Worm (Caenorhabditis elegans) whole organism, young adult: ENCODE measurements around the gene sad-1.
A peak's percentile ranks its signal among the peaks of the same experiment; 100 is the strongest.

Source experiments
- B0019.2 ChIP-seq: fragments of 200-800 bp; sonication (Bioruptor generic); conservative IDR thresholded peaks from 2 replicates; pipeline ENCODE4 v1.3.6; 2022; ENCODE audit warnings: missing genetic modification reagents, missing genetic modification characterization, missing compliant biosample characterization
- B0261.1 ChIP-seq: sonication (generic microtip); optimal IDR thresholded peaks from 2 replicates; lab custom pipeline; 2016; ENCODE audit warnings: mild to moderate bottlenecking, missing genetic modification characterization, moderate library complexity, missing compliant biosample characterization
- C06A6.2 ChIP-seq: fragments of 200-800 bp; sonication (Bioruptor generic); conservative IDR thresholded peaks from 2 replicates; pipeline ENCODE4 v1.3.6; 2022; ENCODE audit warnings: missing genetic modification characterization, missing compliant biosample characterization
- F57A8.1 ChIP-seq: fragments of 200-800 bp; sonication (Bioruptor generic); optimal IDR thresholded peaks from 2 replicates; lab custom pipeline; 2018; ENCODE audit warnings: mild to moderate bottlenecking, missing genetic modification characterization, moderate library complexity, missing compliant biosample characterization
- K11D2.4 ChIP-seq: fragments of 200-800 bp; sonication (Bioruptor generic); IDR thresholded peaks from 2 replicates; pipeline ENCODE4 v1.3.6; 2022; ENCODE audit warnings: missing genetic modification reagents, missing genetic modification characterization, missing compliant biosample characterization
- Y53F4B.3 ChIP-seq: fragments of 200-800 bp; sonication (Bioruptor generic); IDR thresholded peaks from 2 replicates; pipeline ENCODE4 v1.3.6; 2022; ENCODE audit warnings: missing genetic modification reagents, missing genetic modification characterization, missing compliant biosample characterization
- Y53G8AR.9 ChIP-seq: fragments of 200-800 bp; sonication (Bioruptor generic); conservative IDR thresholded peaks from 2 replicates; pipeline ENCODE4 v1.3.6; 2022; ENCODE audit warnings: missing genetic modification reagents, missing genetic modification characterization, missing compliant biosample characterization
- Y56A3A.18 ChIP-seq: fragments of 200-800 bp; sonication (Bioruptor generic); IDR thresholded peaks from 2 replicates; pipeline ENCODE4 v1.3.6; 2022; ENCODE audit warnings: missing genetic modification reagents, missing genetic modification characterization, missing compliant biosample characterization
- ama-1 ChIP-seq, 3 experiments: fragments of 150-350 bp in 1 of 3; sonication (generic microtip) in 2 of 3; optimal IDR thresholded peaks; 2 replicates each; lab custom pipeline; 2014 to 2018; ENCODE audit warnings: missing biosample characterization in 2 of 3, missing genetic modification characterization in 2 of 3, missing genetic modification reagents in 2 of 3
- aptf-2 ChIP-seq: fragments of 200-800 bp; sonication (Bioruptor generic); conservative IDR thresholded peaks from 2 replicates; pipeline ENCODE4 v1.3.6; 2022; ENCODE audit warnings: missing genetic modification reagents, missing genetic modification characterization, missing compliant biosample characterization
- athp-1 ChIP-seq: sonication (generic microtip); optimal IDR thresholded peaks from 2 replicates; lab custom pipeline; 2017; ENCODE audit warnings: mild to moderate bottlenecking, missing genetic modification characterization, missing compliant biosample characterization
- attf-5 ChIP-seq: fragments of 200-800 bp; sonication (Bioruptor generic); optimal IDR thresholded peaks from 2 replicates; lab custom pipeline; 2018; ENCODE audit warnings: mild to moderate bottlenecking, missing genetic modification characterization, missing compliant biosample characterization
- ccch-3 ChIP-seq: fragments of 200-800 bp; sonication (Bioruptor generic); optimal IDR thresholded peaks from 2 replicates; lab custom pipeline; 2018; ENCODE audit warnings: mild to moderate bottlenecking, missing genetic modification characterization, missing compliant biosample characterization
- cebp-1 ChIP-seq, 2 experiments: fragments of 200-800 bp in 1 of 2; sonication (Bioruptor generic) in 1 of 2; sonication (generic microtip) in 1 of 2; IDR thresholded peaks in 1 of 2; optimal IDR thresholded peaks in 1 of 2; 2 replicates each; pipeline versions ENCODE4 v1.3.6 to Lab custom; 2017 to 2022; ENCODE audit warnings: missing compliant biosample characterization in 2 of 2, missing genetic modification characterization in 2 of 2, mild to moderate bottlenecking in 1 of 2, missing genetic modification reagents in 1 of 2, moderate library complexity in 1 of 2
- ceh-79 ChIP-seq: sonication (generic microtip); optimal IDR thresholded peaks from 2 replicates; lab custom pipeline; 2017; ENCODE audit warnings: mild to moderate bottlenecking, missing genetic modification characterization, missing compliant biosample characterization
- ceh-91 ChIP-seq: fragments of 200-800 bp; sonication (Bioruptor generic); IDR thresholded peaks from 2 replicates; pipeline ENCODE4 v1.3.6; 2022; ENCODE audit warnings: missing genetic modification reagents, missing genetic modification characterization, missing compliant biosample characterization
- die-1 ChIP-seq: sonication (generic microtip); optimal IDR thresholded peaks from 2 replicates; lab custom pipeline; 2016; ENCODE audit warnings: missing genotype, mild to moderate bottlenecking, missing genetic modification characterization, missing compliant biosample characterization
- dpl-1 ChIP-seq: fragments of 150-350 bp; optimal IDR thresholded peaks from 2 replicates; lab custom pipeline; 2014; ENCODE audit warnings: missing biosample characterization, missing genetic modification reagents, missing genetic modification characterization
- egl-44 ChIP-seq: fragments of 200-800 bp; sonication (Bioruptor generic); IDR thresholded peaks from 2 replicates; pipeline ENCODE4 v1.3.6; 2022; ENCODE audit warnings: missing genetic modification reagents, missing genetic modification characterization, missing compliant biosample characterization
- fkh-3 ChIP-seq: sonication (generic microtip); optimal IDR thresholded peaks from 2 replicates; lab custom pipeline; 2016; ENCODE audit warnings: mild to moderate bottlenecking, missing genetic modification characterization, missing compliant biosample characterization
- him-1 ChIP-seq: sonication (generic microtip); optimal IDR thresholded peaks from 2 replicates; lab custom pipeline; 2016; ENCODE audit warnings: missing genotype, missing genetic modification reagents, missing genetic modification characterization, missing compliant biosample characterization
- hmg-1.2 ChIP-seq: fragments of 200-800 bp; sonication (Bioruptor generic); IDR thresholded peaks from 2 replicates; pipeline ENCODE4 v1.3.6; 2022; ENCODE audit warnings: missing genetic modification reagents, missing genetic modification characterization, missing compliant biosample characterization
- let-526 ChIP-seq: fragments of 200-800 bp; sonication (Bioruptor generic); IDR thresholded peaks from 2 replicates; pipeline ENCODE4 v1.3.6; 2022; ENCODE audit warnings: missing genetic modification reagents, missing genetic modification characterization, missing compliant biosample characterization
- lin-40 ChIP-seq: sonication (generic microtip); optimal IDR thresholded peaks from 2 replicates; lab custom pipeline; 2016; ENCODE audit warnings: missing genetic modification characterization, mild to moderate bottlenecking, missing compliant biosample characterization, missing genotype, missing genetic modification reagents
- lin-54 ChIP-seq: fragments of 200-800 bp; sonication (Bioruptor generic); optimal IDR thresholded peaks from 2 replicates; lab custom pipeline; 2018; ENCODE audit warnings: mild to moderate bottlenecking, missing genetic modification characterization, missing compliant biosample characterization
- madf-3 ChIP-seq: fragments of 200-800 bp; sonication (Bioruptor generic); IDR thresholded peaks from 2 replicates; pipeline ENCODE4 v1.3.6; 2022; ENCODE audit warnings: missing genetic modification reagents, missing genetic modification characterization, missing compliant biosample characterization
- mel-28 ChIP-seq: sonication (generic microtip); optimal IDR thresholded peaks from 2 replicates; lab custom pipeline; 2016; ENCODE audit warnings: borderline replicate concordance, mild to moderate bottlenecking, missing genetic modification characterization, missing compliant biosample characterization
- mes-4 ChIP-seq: sonication (generic microtip); optimal IDR thresholded peaks from 2 replicates; lab custom pipeline; 2016; ENCODE audit warnings: missing genotype, missing genetic modification characterization, missing compliant biosample characterization
- mxl-1 ChIP-seq: sonication (generic microtip); optimal IDR thresholded peaks from 2 replicates; lab custom pipeline; 2016; ENCODE audit warnings: missing genetic modification characterization, missing compliant biosample characterization
- nfyb-1 ChIP-seq: fragments of 200-800 bp; sonication (Bioruptor generic); IDR thresholded peaks from 2 replicates; pipeline ENCODE4 v1.3.6; 2022; ENCODE audit warnings: missing genetic modification reagents, missing genetic modification characterization, missing compliant biosample characterization
- nhr-80 ChIP-seq: sonication (generic microtip); optimal IDR thresholded peaks from 2 replicates; lab custom pipeline; 2016; ENCODE audit warnings: missing genetic modification characterization, missing compliant biosample characterization
- pbrm-1 ChIP-seq: fragments of 200-800 bp; sonication (Bioruptor generic); IDR thresholded peaks from 2 replicates; pipeline ENCODE4 v1.3.6; 2022; ENCODE audit warnings: missing genetic modification reagents, missing genetic modification characterization, missing compliant biosample characterization
- rpc-1 ChIP-seq, 2 experiments: fragments of 150-350 bp in 1 of 2; sonication (generic microtip) in 1 of 2; optimal IDR thresholded peaks; 2 replicates each; lab custom pipeline; 2014 to 2018; ENCODE audit warnings: missing biosample characterization in 1 of 2, missing genetic modification characterization in 1 of 2, missing genetic modification reagents in 1 of 2, missing genotype in 1 of 2
- sdz-38 ChIP-seq: sonication (generic microtip); optimal IDR thresholded peaks from 2 replicates; lab custom pipeline; 2016; ENCODE audit warnings: missing genotype, missing genetic modification characterization, missing compliant biosample characterization
- xnd-1 ChIP-seq: sonication (generic microtip); optimal IDR thresholded peaks from 2 replicates; lab custom pipeline; 2016; ENCODE audit warnings: missing genotype, missing genetic modification reagents, missing genetic modification characterization, missing compliant biosample characterization
- zfh-2 ChIP-seq: fragments of 200-800 bp; sonication (Bioruptor generic); conservative IDR thresholded peaks from 2 replicates; pipeline ENCODE4 v1.3.6; 2022; ENCODE audit warnings: missing genetic modification reagents, missing genetic modification characterization, missing compliant biosample characterization
- zim-3 ChIP-seq: sonication (generic microtip); optimal IDR thresholded peaks from 2 replicates; lab custom pipeline; 2017; ENCODE audit warnings: mild to moderate bottlenecking, missing genetic modification characterization, moderate library complexity, missing compliant biosample characterization
- ztf-26 ChIP-seq: sonication (generic microtip); optimal IDR thresholded peaks from 2 replicates; lab custom pipeline; 2017; ENCODE audit warnings: missing genetic modification characterization, missing compliant biosample characterization

Gene sad-1

ce11 chrX:13500568-13500967 lies at the start of gene sad-1:
Gene sad-1 (minus strand): TSS chrX:13500668.
- TF ChIP-seq xnd-1 (tag; lab: Kevin White, UChicago), result no peak
- TF ChIP-seq egl-44 (GFP tag; lab: Robert Waterston, UW), result no peak
- no peak for TF ChIP-seq let-526 (GFP tag; lab: Robert Waterston, UW)
- no peak for TF ChIP-seq lin-54 (GFP tag; lab: Kevin White, UChicago)
- no peak for TF ChIP-seq F57A8.1 (GFP tag; lab: Kevin White, UChicago)
- TF ChIP-seq mel-28, result no peak
- no peak for TF ChIP-seq B0261.1
- no peak for TF ChIP-seq him-1 (tag; lab: Kevin White, UChicago)
- TF ChIP-seq athp-1 (tag; lab: Kevin White, UChicago), result no peak

- TF ChIP-seq ztf-26 (tag; lab: Kevin White, UChicago) (peak; percentile 54), zim-3 (tag; lab: Kevin White, UChicago) (peak; percentile 34), lin-40 (tag; lab: Kevin White, UChicago) (peak; percentile 16), ama-1 (optimal IDR thresholded peaks at IDR 0.05; lab: Kevin White, UChicago) (peak; percentile 76), ama-1 (GFP tag; optimal IDR thresholded peaks at IDR 0.05; lab: Kevin White, UChicago) (no peak), madf-3 (GFP tag; lab: Robert Waterston, UW) (0 out of 2 replicates have a peak, but pooled peaks have one; percentile 13), attf-5 (no peak), K11D2.4 (peak; percentile 36; the same call in 1 of the 2 replicates), C06A6.2 (GFP tag; lab: Robert Waterston, UW) (0 out of 2 replicates have a peak, but pooled peaks have one; percentile 16), Y53G8AR.9 (GFP tag; lab: Robert Waterston, UW) (0 out of 2 replicates have a peak, but pooled peaks have one; percentile 70), B0019.2 (no peak), egl-44 (GFP tag; lab: Robert Waterston, UW) (no peak)
These were observed 44.1 kb upstream of the sad-1 start for ce11 chrX:13544544-13545021.

- TF ChIP-seq pbrm-1 (no peak), ama-1 (optimal IDR thresholded peaks at IDR 0.05; lab: Kevin White, UChicago) (peak; percentile 83), ama-1 (GFP tag; optimal IDR thresholded peaks at IDR 0.05; lab: Kevin White, UChicago) (no peak), fkh-3 (tag; lab: Kevin White, UChicago) (peak; percentile 4)
These were observed 42.9 kb upstream of the sad-1 start for ce11 chrX:13543350-13543749.

- TF ChIP-seq ama-1 (optimal IDR thresholded peaks at IDR 0.05; lab: Kevin White, UChicago) (peak; percentile 88), ama-1 (GFP tag; optimal IDR thresholded peaks at IDR 0.05; lab: Kevin White, UChicago) (no peak), nfyb-1 (0 out of 2 replicates have a peak, but pooled peaks have one; percentile 31), aptf-2 (GFP tag; lab: Robert Waterston, UW) (no peak), hmg-1.2 (GFP tag; lab: Robert Waterston, UW) (0 out of 2 replicates have a peak, but pooled peaks have one; percentile 13), ceh-91 (GFP tag; lab: Robert Waterston, UW) (no peak), mes-4 (no peak)
These were observed 42.3 kb upstream of the sad-1 start for ce11 chrX:13542757-13543156.

- TF ChIP-seq ama-1 (optimal IDR thresholded peaks at IDR 0.05; lab: Kevin White, UChicago) (peak; percentile 75), ama-1 (GFP tag; optimal IDR thresholded peaks at IDR 0.05; lab: Kevin White, UChicago) (no peak), cebp-1 (GFP tag; IDR thresholded peaks at IDR 0.05; lab: Robert Waterston, UW) (no peak), cebp-1 (tag; optimal IDR thresholded peaks at IDR 0.05; lab: Kevin White, UChicago) (no peak)
These were observed 41.8 kb upstream of the sad-1 start, which contains the start of gene cah-4 for ce11 chrX:13542236-13542635. Gene cah-4 (plus strand): TSS chrX:13542574.

ce11 chrX:13541335-13541734 lies 40.9 kb upstream of the sad-1 start:
- TF ChIP-seq Y53F4B.3 (GFP tag; lab: Robert Waterston, UW) (no peak), dpl-1 (GFP tag; lab: Kevin White, UChicago) (no peak), zfh-2 (GFP tag; lab: Robert Waterston, UW) (no peak), lin-40 (tag; lab: Kevin White, UChicago) (peak; percentile 35), ccch-3 (GFP tag; lab: Kevin White, UChicago) (no peak), nhr-80 (peak; percentile 21), aptf-2 (GFP tag; lab: Robert Waterston, UW) (no peak), Y56A3A.18 (GFP tag; lab: Robert Waterston, UW) (no peak), rpc-1 (optimal IDR thresholded peaks at IDR 0.05; lab: Kevin White, UChicago) (no peak), rpc-1 (tag; optimal IDR thresholded peaks at IDR 0.05; lab: Kevin White, UChicago) (no peak), ama-1 (optimal IDR thresholded peaks at IDR 0.05; lab: Kevin White, UChicago) (peak; percentile 88), ama-1 (GFP tag; optimal IDR thresholded peaks at IDR 0.05; lab: Kevin White, UChicago) (no peak), sdz-38 (no peak), xnd-1 (tag; lab: Kevin White, UChicago) (no peak), ceh-79 (tag; lab: Kevin White, UChicago) (no peak), mxl-1 (tag; lab: Kevin White, UChicago) (no peak), die-1 (tag; lab: Kevin White, UChicago) (no peak)
